Fruit fly (Drosophila melanogaster) whole organism, embryonic: Measurements from ENCODE around the gene CG34253.
A peak's percentile ranks its signal among the peaks of the same experiment; 100 is the strongest.

ENCODE experiments used
- Atf-2 ChIP-seq: fragments of 200-800 bp; sonication (Bioruptor generic); optimal IDR thresholded peaks from 2 replicates; lab custom pipeline; 2016; ENCODE audit warnings: missing biosample characterization, missing genetic modification characterization
- CG10979 ChIP-seq: fragments of 200-800 bp; sonication (Bioruptor generic); optimal IDR thresholded peaks from 2 replicates; lab custom pipeline; 2018; ENCODE audit warnings: missing biosample characterization, mild to moderate bottlenecking, missing genetic modification characterization, moderate library complexity
- CG11504 ChIP-seq: fragments of 200-800 bp; sonication (Bioruptor generic); optimal IDR thresholded peaks from 3 replicates; lab custom pipeline; 2019; ENCODE audit warnings: missing biosample characterization, mild to moderate bottlenecking, missing genetic modification characterization, moderate library complexity
- CG12104 ChIP-seq: fragments of 200-800 bp; sonication (Bioruptor generic); optimal IDR thresholded peaks from 3 replicates; lab custom pipeline; 2016; ENCODE audit warnings: missing biosample characterization, missing genetic modification characterization
- CG12391 ChIP-seq: fragments of 200-800 bp; sonication (Bioruptor generic); optimal IDR thresholded peaks from 3 replicates; lab custom pipeline; 2018; ENCODE audit warnings: missing biosample characterization, mild to moderate bottlenecking, missing genetic modification characterization, moderate library complexity
- CG12769 ChIP-seq: fragments of 200-800 bp; sonication (Bioruptor generic); optimal IDR thresholded peaks from 2 replicates; lab custom pipeline; 2019; ENCODE audit warnings: missing biosample characterization, mild to moderate bottlenecking, missing genetic modification characterization, moderate library complexity
- CG13123 ChIP-seq: fragments of 200-800 bp; sonication (Bioruptor generic); optimal IDR thresholded peaks from 2 replicates; lab custom pipeline; 2016; ENCODE audit warnings: missing biosample characterization, missing genetic modification characterization
- CG13624 ChIP-seq: fragments of 200-800 bp; sonication (Bioruptor generic); optimal IDR thresholded peaks from 2 replicates; lab custom pipeline; 2016; ENCODE audit warnings: missing biosample characterization, missing genetic modification characterization
- CG14014 ChIP-seq: fragments of 200-800 bp; sonication (Bioruptor generic); IDR thresholded peaks from 2 replicates; pipeline ENCODE4 v1.3.6; 2022; ENCODE audit warnings: missing biosample characterization, missing genetic modification characterization
- CG14050 ChIP-seq: fragments of 200-800 bp; sonication (Bioruptor generic); IDR thresholded peaks from 3 replicates; pipeline ENCODE4 v1.3.6; 2022; ENCODE audit warnings: missing biosample characterization, missing genetic modification characterization
- CG15011 ChIP-seq: fragments of 200-800 bp; sonication (Bioruptor generic); optimal IDR thresholded peaks from 3 replicates; lab custom pipeline; 2018; ENCODE audit warnings: missing biosample characterization, mild to moderate bottlenecking, missing genetic modification characterization
- CG17829 ChIP-seq: fragments of 200-800 bp; optimal IDR thresholded peaks from 2 replicates; lab custom pipeline; 2019; ENCODE audit warnings: missing biosample characterization, mild to moderate bottlenecking, missing genetic modification characterization, moderate library complexity
- CG2875 ChIP-seq: fragments of 200-800 bp; sonication (Bioruptor generic); optimal IDR thresholded peaks from 2 replicates; lab custom pipeline; 2017; ENCODE audit warnings: missing biosample characterization, mild to moderate bottlenecking, missing genetic modification characterization, missing genetic modification reagents
- CG31365 ChIP-seq: fragments of 200-800 bp; sonication (Bioruptor generic); optimal IDR thresholded peaks from 2 replicates; lab custom pipeline; 2018; ENCODE audit warnings: missing biosample characterization, mild to moderate bottlenecking, missing genetic modification characterization
- CG31441 ChIP-seq: fragments of 200-800 bp; sonication (Bioruptor generic); IDR thresholded peaks from 2 replicates; pipeline ENCODE4 v1.3.6; 2022; ENCODE audit warnings: missing biosample characterization, missing genetic modification characterization
- CG33557 ChIP-seq: fragments of 200-800 bp; sonication (Bioruptor generic); optimal IDR thresholded peaks from 2 replicates; lab custom pipeline; 2019; ENCODE audit warnings: missing biosample characterization, mild to moderate bottlenecking, missing genetic modification characterization, moderate library complexity
- CG6272 ChIP-seq: fragments of 200-800 bp; sonication (Bioruptor generic); IDR thresholded peaks from 2 replicates; pipeline ENCODE4 v1.3.6; 2022; ENCODE audit warnings: missing biosample characterization, missing genetic modification characterization
- CG6683 ChIP-seq: fragments of 200-800 bp; sonication (Bioruptor generic); optimal IDR thresholded peaks from 2 replicates; lab custom pipeline; 2017; ENCODE audit warnings: missing biosample characterization, mild to moderate bottlenecking, missing genetic modification characterization, missing genetic modification reagents
- CG7357 ChIP-seq: fragments of 200-800 bp; sonication (Bioruptor generic); IDR thresholded peaks from 3 replicates; pipeline ENCODE4 v1.3.6; 2022; ENCODE audit warnings: missing biosample characterization, missing genetic modification characterization
- CG7372 ChIP-seq: fragments of 200-800 bp; sonication (Bioruptor generic); IDR thresholded peaks from 2 replicates; pipeline ENCODE4 v1.3.6; 2022; ENCODE audit warnings: missing biosample characterization, missing genetic modification characterization
- CG7745 ChIP-seq: fragments of 200-800 bp; sonication (Bioruptor generic); optimal IDR thresholded peaks from 2 replicates; lab custom pipeline; 2018; ENCODE audit warnings: missing biosample characterization, mild to moderate bottlenecking, missing genetic modification characterization, moderate library complexity
- CG7928 ChIP-seq: fragments of 200-800 bp; sonication (Bioruptor generic); optimal IDR thresholded peaks from 2 replicates; lab custom pipeline; 2017; ENCODE audit warnings: missing biosample characterization, mild to moderate bottlenecking, missing genetic modification characterization
- CG9727 ChIP-seq: fragments of 200-800 bp; sonication (Bioruptor generic); optimal IDR thresholded peaks from 3 replicates; lab custom pipeline; 2017; ENCODE audit warnings: missing biosample characterization, mild to moderate bottlenecking, missing genetic modification characterization
- CG9797 ChIP-seq: fragments of 200-800 bp; sonication (Bioruptor generic); optimal IDR thresholded peaks from 3 replicates; lab custom pipeline; 2018; ENCODE audit warnings: missing biosample characterization, mild to moderate bottlenecking, missing genetic modification characterization
- CG9932 ChIP-seq: fragments of 200-800 bp; sonication (Bioruptor generic); IDR thresholded peaks from 2 replicates; pipeline ENCODE4 v1.3.6; 2022; ENCODE audit warnings: missing biosample characterization, missing genetic modification characterization
- ERR ChIP-seq: fragments of 200-800 bp; sonication (Bioruptor generic); optimal IDR thresholded peaks from 2 replicates; lab custom pipeline; 2016; ENCODE audit warnings: missing biosample characterization, missing genetic modification characterization
- Ets97D ChIP-seq: fragments of 200-800 bp; sonication (Bioruptor generic); optimal IDR thresholded peaks from 3 replicates; lab custom pipeline; 2016; ENCODE audit warnings: missing biosample characterization, missing genetic modification characterization
- Hr78 ChIP-seq, 2 experiments: fragments of 200-800 bp in 1 of 2; fragments of >200 bp in 1 of 2; sonication (Bioruptor generic) in 1 of 2; optimal IDR thresholded peaks; 2 replicates each; lab custom pipeline; 2017 to 2019; ENCODE audit warnings: missing biosample characterization in 2 of 2, missing genetic modification characterization in 2 of 2, mild to moderate bottlenecking in 1 of 2, moderate library complexity in 1 of 2
- chif ChIP-seq, 2 experiments: fragments of 200-800 bp; sonication (Bioruptor generic); optimal IDR thresholded peaks; 3 replicates each; lab custom pipeline; 2016; ENCODE audit warnings: missing biosample characterization in 2 of 2, missing genetic modification characterization in 2 of 2
- chm ChIP-seq: fragments of 200-800 bp; sonication (Bioruptor generic); IDR thresholded peaks from 2 replicates; pipeline ENCODE4 v1.3.6; 2022; ENCODE audit warnings: missing biosample characterization, missing genetic modification characterization
- da ChIP-seq: fragments of 200-800 bp; sonication (Bioruptor generic); optimal IDR thresholded peaks from 2 replicates; lab custom pipeline; 2016; ENCODE audit warnings: missing biosample characterization, missing genetic modification characterization
- dmrt99B ChIP-seq: fragments of 200-800 bp; sonication (Bioruptor generic); optimal IDR thresholded peaks from 2 replicates; lab custom pipeline; 2018; ENCODE audit warnings: missing biosample characterization, mild to moderate bottlenecking, missing genetic modification characterization, moderate library complexity
- eve ChIP-seq, 2 experiments: fragments of >200 bp; optimal IDR thresholded peaks; 2 replicates each; lab custom pipeline; 2017; ENCODE audit warnings: missing biosample characterization in 2 of 2, missing genetic modification characterization in 2 of 2
- fd3F ChIP-seq: fragments of 200-800 bp; sonication (Bioruptor generic); optimal IDR thresholded peaks from 2 replicates; lab custom pipeline; 2018; ENCODE audit warnings: missing biosample characterization, mild to moderate bottlenecking, missing genetic modification characterization, moderate library complexity
- gce ChIP-seq: fragments of 200-800 bp; sonication (Bioruptor generic); IDR thresholded peaks from 3 replicates; pipeline ENCODE4 v1.3.6; 2022; ENCODE audit warnings: missing biosample characterization, missing genetic modification characterization
- gem ChIP-seq: fragments of 200-800 bp; sonication (Bioruptor generic); optimal IDR thresholded peaks from 2 replicates; lab custom pipeline; 2019; ENCODE audit warnings: missing biosample characterization, mild to moderate bottlenecking, missing genetic modification characterization, moderate library complexity
- hb ChIP-seq: fragments of 200-800 bp; sonication (Bioruptor generic); IDR thresholded peaks from 3 replicates; pipeline ENCODE4 v1.3.6; 2022; ENCODE audit warnings: missing biosample characterization, missing genetic modification characterization; ENCODE audit not compliant: partially characterized antibody
- kni ChIP-seq: fragments of 200-800 bp; sonication (Bioruptor generic); optimal IDR thresholded peaks from 3 replicates; lab custom pipeline; 2017; ENCODE audit warnings: mild to moderate bottlenecking, missing biosample characterization, missing genetic modification reagents, missing genetic modification characterization
- knrl ChIP-seq: fragments of 200-800 bp; sonication (Bioruptor generic); IDR thresholded peaks from 3 replicates; pipeline ENCODE4 v1.3.6; 2022; ENCODE audit warnings: missing biosample characterization, missing genetic modification characterization; ENCODE audit not compliant: partially characterized antibody
- onecut ChIP-seq: fragments of 200-800 bp; sonication (Bioruptor generic); IDR thresholded peaks from 2 replicates; pipeline ENCODE4 v1.3.6; 2022; ENCODE audit warnings: missing biosample characterization, missing genetic modification characterization
- pan ChIP-seq, 4 experiments: fragments of >200 bp in 3 of 4; fragments of 200-800 bp in 1 of 4; sonication (Bioruptor generic) in 1 of 4; optimal IDR thresholded peaks in 3 of 4; IDR thresholded peaks in 1 of 4; 2 replicates each; pipeline versions ENCODE4 v1.3.6 to Lab custom; 2017 to 2022; ENCODE audit warnings: missing biosample characterization in 2 of 4, missing genetic modification characterization in 2 of 4, mixed read lengths in 1 of 4
- pfk ChIP-seq: fragments of 200-800 bp; sonication (Bioruptor generic); optimal IDR thresholded peaks from 2 replicates; lab custom pipeline; 2018; ENCODE audit warnings: missing biosample characterization, mild to moderate bottlenecking, missing genetic modification characterization, moderate library complexity
- phol ChIP-seq: fragments of 200-800 bp; sonication (Bioruptor generic); optimal IDR thresholded peaks from 3 replicates; lab custom pipeline; 2018; ENCODE audit warnings: missing biosample characterization, mild to moderate bottlenecking, missing genetic modification characterization, moderate library complexity
- schlank ChIP-seq: fragments of 200-800 bp; sonication (Bioruptor generic); optimal IDR thresholded peaks from 2 replicates; lab custom pipeline; 2018; ENCODE audit warnings: missing biosample characterization, mild to moderate bottlenecking, missing genetic modification characterization
- shn ChIP-seq: fragments of 200-800 bp; sonication (Bioruptor generic); optimal IDR thresholded peaks from 3 replicates; lab custom pipeline; 2016; ENCODE audit warnings: missing biosample characterization, missing genetic modification characterization
- slou ChIP-seq: fragments of 200-800 bp; sonication (Bioruptor generic); optimal IDR thresholded peaks from 3 replicates; lab custom pipeline; 2016; ENCODE audit warnings: missing biosample characterization, missing genetic modification characterization
- slp2 ChIP-seq: fragments of 200-800 bp; sonication (Bioruptor generic); optimal IDR thresholded peaks from 2 replicates; lab custom pipeline; 2016; ENCODE audit warnings: missing biosample characterization, missing genetic modification characterization
- sr ChIP-seq: fragments of 200-800 bp; sonication (Bioruptor generic); IDR thresholded peaks from 3 replicates; pipeline ENCODE4 v1.3.6; 2022; ENCODE audit warnings: missing biosample characterization, missing genetic modification characterization
- stc ChIP-seq: fragments of 200-800 bp; sonication (Bioruptor generic); IDR thresholded peaks from 2 replicates; pipeline ENCODE4 v1.3.6; 2022; ENCODE audit warnings: missing biosample characterization, missing genetic modification characterization
- unpg ChIP-seq: fragments of 200-800 bp; sonication (Bioruptor generic); optimal IDR thresholded peaks from 3 replicates; lab custom pipeline; 2018; ENCODE audit warnings: missing biosample characterization, mild to moderate bottlenecking, missing genetic modification characterization, moderate library complexity
- zf30C ChIP-seq: fragments of 200-800 bp; sonication (Bioruptor generic); optimal IDR thresholded peaks from 3 replicates; lab custom pipeline; 2018; ENCODE audit warnings: missing biosample characterization, mild to moderate bottlenecking, missing genetic modification characterization

Gene CG34253

dm6 chr3L:18088027-18088426 is 907 bp upstream of the CG34253 start:
- TF ChIP-seq CG10979 (tag; lab: Kevin White, UChicago) (no peak), slp2 (GFP tag; lab: Kevin White, UChicago) (no peak), Ets97D (GFP tag; lab: Kevin White, UChicago) (peak; percentile 78), CG9797 (GFP tag; lab: Kevin White, UChicago) (no peak), CG2875 (GFP tag; lab: Kevin White, UChicago) (no peak), eve (GFP tag; optimal IDR thresholded peaks at IDR 0.05; lab: Kevin White, UChicago) (no peak), knrl (GFP tag; lab: Robert Waterston, UW) (peak; percentile 73), pfk (GFP tag; lab: Kevin White, UChicago) (no peak), ERR (GFP tag; lab: Kevin White, UChicago) (no peak), CG12391 (no peak), CG9727 (GFP tag; lab: Kevin White, UChicago) (no peak), CG15011 (GFP tag; lab: Kevin White, UChicago) (no peak), onecut (GFP tag; lab: Robert Waterston, UW) (no peak), CG7372 (no peak), CG7357 (GFP tag; lab: Robert Waterston, UW) (no peak), sr (GFP tag; lab: Robert Waterston, UW) (no peak), CG11504 (tag; lab: Kevin White, UChicago) (peak; percentile 46), CG9932 (no peak), CG13624 (GFP tag; lab: Kevin White, UChicago) (peak; percentile 22), da (GFP tag; lab: Kevin White, UChicago) (no peak), chif (GFP tag; optimal IDR thresholded peaks at IDR 0.05; lab: Kevin White, UChicago) (peak in 1 of 2 experiments; percentile 27), slou (GFP tag; lab: Kevin White, UChicago) (no peak), pan (optimal IDR thresholded peaks at IDR 0.05; lab: Kevin White, UChicago) (no peak), pan (GFP tag; optimal IDR thresholded peaks at IDR 0.05 in 1 of 2, IDR thresholded peaks at IDR 0.05 in 1 of 2) (no peak), CG14014 (GFP tag; lab: Robert Waterston, UW) (no peak), CG31441 (no peak), stc (GFP tag; lab: Robert Waterston, UW) (no peak), chm (GFP tag; lab: Robert Waterston, UW) (no peak), CG7928 (GFP tag; lab: Kevin White, UChicago) (no peak), dmrt99B (no peak), gce (GFP tag; lab: Robert Waterston, UW) (no peak), CG31365 (tag; lab: Kevin White, UChicago) (peak; percentile 99), shn (GFP tag; lab: Kevin White, UChicago) (no peak), unpg (GFP tag; lab: Kevin White, UChicago) (peak; percentile 9), phol (tag; lab: Kevin White, UChicago) (peak; percentile 35), schlank (tag; lab: Kevin White, UChicago) (no peak), Atf-2 (no peak), zf30C (GFP tag; lab: Kevin White, UChicago) (peak; percentile 33), Hr78 (GFP tag; optimal IDR thresholded peaks at IDR 0.05; lab: Kevin White, UChicago) (peak; percentile 12 to 52), gem (tag; lab: Kevin White, UChicago) (peak; percentile 15), CG7745 (tag; lab: Kevin White, UChicago) (no peak), CG13123 (GFP tag; lab: Kevin White, UChicago) (no peak), fd3F (GFP tag; lab: Kevin White, UChicago) (no peak), CG33557 (GFP tag; lab: Kevin White, UChicago) (no peak), CG6272 (no peak), hb (GFP tag; lab: Robert Waterston, UW) (no peak), CG17829 (peak; percentile 55), CG12769 (peak; percentile 17), kni (GFP tag; lab: Kevin White, UChicago) (no peak), CG12104 (GFP tag; lab: Kevin White, UChicago) (no peak), CG14050 (GFP tag; lab: Robert Waterston, UW) (no peak), CG6683 (GFP tag; lab: Kevin White, UChicago) (no peak)
